Fruit fly (Drosophila melanogaster) whole organism, embryonic: ENCODE data around the gene Cpr76Bc.

ENCODE experiments used
- Antp ChIP-seq: fragments of 200-800 bp; sonication (Bioruptor generic); optimal IDR thresholded peaks from 3 replicates; lab custom pipeline; 2016; ENCODE audit warnings: missing biosample characterization, missing genetic modification characterization
- CG10147 ChIP-seq: fragments of 200-800 bp; sonication (Bioruptor generic); optimal IDR thresholded peaks from 2 replicates; lab custom pipeline; 2019; ENCODE audit warnings: missing biosample characterization, mild to moderate bottlenecking, missing genetic modification characterization, moderate library complexity
- CG10543 ChIP-seq: fragments of 200-800 bp; sonication (Bioruptor generic); optimal IDR thresholded peaks from 3 replicates; lab custom pipeline; 2017; ENCODE audit warnings: missing biosample characterization, mild to moderate bottlenecking, missing genetic modification characterization, moderate library complexity
- CG11085 ChIP-seq: fragments of 200-800 bp; sonication (Bioruptor generic); IDR thresholded peaks from 2 replicates; pipeline ENCODE4 v1.3.6; 2022; ENCODE audit warnings: missing biosample characterization, missing genetic modification characterization
- CG11093 ChIP-seq: fragments of 200-800 bp; sonication (Bioruptor generic); IDR thresholded peaks from 3 replicates; pipeline ENCODE4 v1.3.6; 2022; ENCODE audit warnings: missing biosample characterization, missing genetic modification characterization
- CG14014 ChIP-seq: fragments of 200-800 bp; sonication (Bioruptor generic); IDR thresholded peaks from 2 replicates; pipeline ENCODE4 v1.3.6; 2022; ENCODE audit warnings: missing biosample characterization, missing genetic modification characterization
- CG14441 ChIP-seq: fragments of 200-800 bp; sonication (Bioruptor generic); IDR thresholded peaks from 2 replicates; pipeline ENCODE4 v1.3.6; 2022; ENCODE audit warnings: missing biosample characterization, missing genetic modification characterization
- CG16813 ChIP-seq: fragments of 200-800 bp; sonication (Bioruptor generic); IDR thresholded peaks from 3 replicates; pipeline ENCODE4 v1.3.6; 2022; ENCODE audit warnings: missing biosample characterization, missing genetic modification characterization; ENCODE audit not compliant: partially characterized antibody
- CG16863 ChIP-seq: fragments of 200-800 bp; sonication (Bioruptor generic); optimal IDR thresholded peaks from 3 replicates; lab custom pipeline; 2016; ENCODE audit warnings: missing biosample characterization, missing genetic modification characterization
- CG17186 ChIP-seq: fragments of 200-800 bp; sonication (Bioruptor generic); optimal IDR thresholded peaks from 3 replicates; lab custom pipeline; 2017; ENCODE audit warnings: missing biosample characterization, missing genetic modification reagents, missing genetic modification characterization
- CG17359 ChIP-seq: fragments of 200-800 bp; sonication (Bioruptor generic); optimal IDR thresholded peaks from 3 replicates; lab custom pipeline; 2018; ENCODE audit warnings: missing biosample characterization, mild to moderate bottlenecking, missing genetic modification characterization, moderate library complexity
- CG18476 ChIP-seq: fragments of 200-800 bp; sonication (Bioruptor generic); optimal IDR thresholded peaks from 2 replicates; lab custom pipeline; 2016; ENCODE audit warnings: missing biosample characterization, mild to moderate bottlenecking, missing genetic modification characterization
- CG2116 ChIP-seq: fragments of 200-800 bp; sonication (Bioruptor generic); optimal IDR thresholded peaks from 3 replicates; lab custom pipeline; 2018; ENCODE audit warnings: missing biosample characterization, mild to moderate bottlenecking, missing genetic modification characterization
- CG2712 ChIP-seq: fragments of 200-800 bp; optimal IDR thresholded peaks from 3 replicates; lab custom pipeline; 2019; ENCODE audit warnings: missing biosample characterization, mild to moderate bottlenecking, missing genetic modification characterization, moderate library complexity
- CG30020 ChIP-seq: fragments of 200-800 bp; optimal IDR thresholded peaks from 2 replicates; lab custom pipeline; 2019; ENCODE audit warnings: missing biosample characterization, mild to moderate bottlenecking, missing genetic modification characterization, moderate library complexity
- CG3847 ChIP-seq: fragments of 200-800 bp; sonication (Bioruptor generic); IDR thresholded peaks from 2 replicates; pipeline ENCODE4 v1.3.6; 2022; ENCODE audit warnings: missing biosample characterization, missing genetic modification characterization
- CG4820 ChIP-seq: fragments of 200-800 bp; sonication (Bioruptor generic); optimal IDR thresholded peaks from 3 replicates; lab custom pipeline; 2016; ENCODE audit warnings: missing biosample characterization, missing genetic modification characterization
- CG6254 ChIP-seq: fragments of 200-800 bp; sonication (Bioruptor generic); optimal IDR thresholded peaks from 3 replicates; lab custom pipeline; 2017; ENCODE audit warnings: mild to moderate bottlenecking, missing biosample characterization, missing genetic modification reagents, missing genetic modification characterization
- CG7928 ChIP-seq: fragments of 200-800 bp; sonication (Bioruptor generic); optimal IDR thresholded peaks from 2 replicates; lab custom pipeline; 2017; ENCODE audit warnings: missing biosample characterization, mild to moderate bottlenecking, missing genetic modification characterization
- CG9727 ChIP-seq: fragments of 200-800 bp; sonication (Bioruptor generic); optimal IDR thresholded peaks from 3 replicates; lab custom pipeline; 2017; ENCODE audit warnings: missing biosample characterization, mild to moderate bottlenecking, missing genetic modification characterization
- CG9932 ChIP-seq: fragments of 200-800 bp; sonication (Bioruptor generic); IDR thresholded peaks from 2 replicates; pipeline ENCODE4 v1.3.6; 2022; ENCODE audit warnings: missing biosample characterization, missing genetic modification characterization
- D19A ChIP-seq: fragments of 200-800 bp; optimal IDR thresholded peaks from 3 replicates; lab custom pipeline; 2019; ENCODE audit warnings: missing biosample characterization, mild to moderate bottlenecking, missing genetic modification characterization, moderate library complexity
- Drgx ChIP-seq: fragments of 200-800 bp; sonication (Bioruptor generic); IDR thresholded peaks from 2 replicates; pipeline ENCODE4 v1.3.6; 2022; ENCODE audit warnings: missing biosample characterization, missing genetic modification characterization
- Elba2 ChIP-seq: fragments of 200-800 bp; sonication (Bioruptor generic); optimal IDR thresholded peaks from 3 replicates; lab custom pipeline; 2016; ENCODE audit warnings: missing biosample characterization, missing genetic modification characterization
- Ets65A ChIP-seq: fragments of 200-800 bp; sonication (Bioruptor generic); peaks from one replicate; lab custom pipeline; 2016; ENCODE audit warnings: missing biosample characterization, missing genetic modification characterization
- HLH3B ChIP-seq: fragments of 200-800 bp; sonication (Bioruptor generic); IDR thresholded peaks from 2 replicates; pipeline ENCODE4 v1.3.6; 2022; ENCODE audit warnings: missing biosample characterization, missing genetic modification characterization
- Hsf ChIP-seq: fragments of 200-800 bp; sonication (Bioruptor generic); optimal IDR thresholded peaks from 3 replicates; lab custom pipeline; 2016; ENCODE audit warnings: missing biosample characterization, missing genetic modification characterization
- MBD-R2 ChIP-seq: fragments of 200-800 bp; sonication (Bioruptor generic); IDR thresholded peaks from 2 replicates; pipeline ENCODE4 v1.3.6; 2022; ENCODE audit warnings: missing biosample characterization, missing genetic modification characterization
- Med ChIP-seq: fragments of 200-800 bp; sonication (Bioruptor generic); peaks from one replicate; lab custom pipeline; 2016; ENCODE audit warnings: missing biosample characterization, missing genetic modification characterization, mild to moderate bottlenecking, inconsistent platforms, moderate library complexity
- Pdp1 ChIP-seq, 2 experiments: fragments of 200-800 bp; sonication (Bioruptor generic); optimal IDR thresholded peaks; 3 replicates each; lab custom pipeline; 2016; ENCODE audit warnings: missing biosample characterization in 2 of 2, missing genetic modification characterization in 2 of 2, mild to moderate bottlenecking in 1 of 2, moderate library complexity in 1 of 2
- Ravus ChIP-seq: fragments of 200-800 bp; sonication (Bioruptor generic); IDR thresholded peaks from 2 replicates; pipeline ENCODE4 v1.3.6; 2022; ENCODE audit warnings: missing biosample characterization, missing genetic modification characterization
- aop ChIP-seq: fragments of 200-800 bp; sonication (Bioruptor generic); IDR thresholded peaks from 2 replicates; pipeline ENCODE4 v1.3.6; 2022; ENCODE audit warnings: missing biosample characterization, missing genetic modification characterization
- cato ChIP-seq: fragments of 200-800 bp; sonication (Bioruptor generic); optimal IDR thresholded peaks from 2 replicates; lab custom pipeline; 2016; ENCODE audit warnings: missing biosample characterization, missing genetic modification characterization, borderline replicate concordance
- cg ChIP-seq: fragments of 200-800 bp; sonication (Bioruptor generic); optimal IDR thresholded peaks from 3 replicates; lab custom pipeline; 2019; ENCODE audit warnings: missing biosample characterization, mild to moderate bottlenecking, missing genetic modification characterization, moderate library complexity
- corto ChIP-seq: fragments of 200-800 bp; sonication (Bioruptor generic); optimal IDR thresholded peaks from 2 replicates; lab custom pipeline; 2016; ENCODE audit warnings: missing biosample characterization, mild to moderate bottlenecking, missing genetic modification characterization, moderate library complexity
- crc ChIP-seq: fragments of 200-800 bp; sonication (Bioruptor generic); optimal IDR thresholded peaks from 2 replicates; lab custom pipeline; 2016; ENCODE audit warnings: missing biosample characterization, missing genetic modification characterization
- en ChIP-seq: fragments of 200-800 bp; sonication (Bioruptor generic); optimal IDR thresholded peaks from 2 replicates; lab custom pipeline; 2016; ENCODE audit warnings: missing biosample characterization, missing genetic modification characterization
- jing ChIP-seq: fragments of 200-800 bp; sonication (Bioruptor generic); optimal IDR thresholded peaks from 2 replicates; lab custom pipeline; 2018; ENCODE audit warnings: missing biosample characterization, mild to moderate bottlenecking, missing genetic modification characterization
- lbe ChIP-seq: fragments of 200-800 bp; sonication (Bioruptor generic); optimal IDR thresholded peaks from 2 replicates; lab custom pipeline; 2016; ENCODE audit warnings: missing biosample characterization, mild to moderate bottlenecking, missing genetic modification characterization
- lov ChIP-seq, 2 experiments: fragments of 200-800 bp in 1 of 2; fragments of >200 bp in 1 of 2; sonication (Bioruptor generic) in 1 of 2; IDR thresholded peaks in 1 of 2; optimal IDR thresholded peaks in 1 of 2; 2 replicates in 1 of 2; 3 replicates in 1 of 2; pipeline versions ENCODE4 v1.3.6 to Lab custom; 2017 to 2022; ENCODE audit warnings: missing biosample characterization in 1 of 2, missing genetic modification characterization in 1 of 2
- onecut ChIP-seq: fragments of 200-800 bp; sonication (Bioruptor generic); IDR thresholded peaks from 2 replicates; pipeline ENCODE4 v1.3.6; 2022; ENCODE audit warnings: missing biosample characterization, missing genetic modification characterization
- pan ChIP-seq, 4 experiments: fragments of >200 bp in 3 of 4; fragments of 200-800 bp in 1 of 4; sonication (Bioruptor generic) in 1 of 4; optimal IDR thresholded peaks in 3 of 4; IDR thresholded peaks in 1 of 4; 2 replicates each; pipeline versions ENCODE4 v1.3.6 to Lab custom; 2017 to 2022; ENCODE audit warnings: missing biosample characterization in 2 of 4, missing genetic modification characterization in 2 of 4, mixed read lengths in 1 of 4
- peb ChIP-seq: fragments of 200-800 bp; sonication (Bioruptor generic); IDR thresholded peaks from 2 replicates; pipeline ENCODE4 v1.3.6; 2022; ENCODE audit warnings: missing biosample characterization, missing genetic modification characterization
- pho ChIP-seq: fragments of 200-800 bp; sonication (Bioruptor generic); optimal IDR thresholded peaks from 2 replicates; lab custom pipeline; 2016; ENCODE audit warnings: missing biosample characterization, missing genetic modification characterization
- pros ChIP-seq: fragments of 200-800 bp; sonication (Bioruptor generic); optimal IDR thresholded peaks from 3 replicates; lab custom pipeline; 2019; ENCODE audit warnings: missing biosample characterization, mild to moderate bottlenecking, missing genetic modification characterization, moderate library complexity
- row ChIP-seq: fragments of 200-800 bp; sonication (Bioruptor generic); IDR thresholded peaks from 3 replicates; pipeline ENCODE4 v1.3.6; 2022; ENCODE audit warnings: missing biosample characterization, missing genetic modification characterization
- sens ChIP-seq: fragments of 200-800 bp; sonication (Bioruptor generic); peaks from one replicate; lab custom pipeline; 2016; ENCODE audit warnings: missing biosample characterization, missing genetic modification characterization
- sens-2 ChIP-seq: fragments of 200-800 bp; sonication (Bioruptor generic); IDR thresholded peaks from 2 replicates; pipeline ENCODE4 v1.3.6; 2022; ENCODE audit warnings: missing biosample characterization, missing genetic modification characterization
- seq ChIP-seq: fragments of 200-800 bp; sonication (Bioruptor generic); IDR thresholded peaks from 2 replicates; pipeline ENCODE4 v1.3.6; 2022; ENCODE audit warnings: missing biosample characterization, missing genetic modification characterization

The Cpr76Bc gene

DNA sequence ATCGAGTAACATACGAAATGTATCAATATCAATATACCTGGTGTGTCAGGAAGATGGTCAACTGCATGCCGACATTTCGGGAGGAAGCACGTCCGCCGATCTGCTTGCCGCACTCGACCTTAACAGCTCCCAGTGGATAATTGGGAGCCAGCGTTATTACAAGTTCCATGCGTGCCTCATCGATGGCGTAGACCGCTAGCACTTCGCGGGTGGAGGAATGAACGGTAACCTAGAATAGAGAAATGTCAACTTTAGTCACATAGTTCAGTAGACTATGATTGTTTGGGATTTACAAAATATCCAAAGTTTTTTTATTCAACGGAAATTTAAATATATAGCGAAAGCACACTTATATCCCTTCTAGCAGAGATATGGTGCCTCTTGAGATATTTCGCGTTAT lies 24.1 kb downstream of the Cpr76Bc start, which contains the start of the genes CG46435 and Rcd7:
CG46435 (plus strand) TSS at position 301 of the 400 bp plus-strand sequence.
Rcd7 (plus strand) TSS at position 301 of the 400 bp plus-strand sequence.
- TF ChIP-seq CG11093 (no peak), CG6254 (GFP tag; lab: Kevin White, UChicago) (no peak), CG9727 (no peak), CG16863 (GFP tag; lab: Kevin White, UChicago) (no peak), aop (GFP tag; lab: Robert Waterston, UW) (no peak), cg (GFP tag; lab: Kevin White, UChicago) (no peak), CG9932 (GFP tag; lab: Robert Waterston, UW) (no peak), peb (no peak), Ravus (no peak), lov (optimal IDR thresholded peaks at IDR 0.05; lab: Kevin White, UChicago) (no peak), lov (GFP tag; IDR thresholded peaks at IDR 0.05; lab: Robert Waterston, UW) (no peak), CG18476 (GFP tag; lab: Kevin White, UChicago) (no peak), Pdp1 (GFP tag; optimal IDR thresholded peaks at IDR 0.05; lab: Kevin White, UChicago) (no peak), CG2712 (no peak), row (GFP tag; lab: Robert Waterston, UW) (no peak), onecut (no peak), Drgx (GFP tag; lab: Robert Waterston, UW) (no peak), en (GFP tag; lab: Kevin White, UChicago) (no peak), CG11085 (GFP tag; lab: Robert Waterston, UW) (no peak), seq (GFP tag; lab: Robert Waterston, UW) (no peak)

- peak; percentile 51; the same call in 2 of the 3 replicates for TF ChIP-seq CG16813
- peak; percentile 40; the same call in 1 of the 2 replicates for TF ChIP-seq sens-2 (GFP tag; lab: Robert Waterston, UW)
- no peak for TF ChIP-seq Elba2
- TF ChIP-seq corto (GFP tag; lab: Kevin White, UChicago), result no peak
- peak; percentile 17 for TF ChIP-seq Hsf (GFP tag; lab: Kevin White, UChicago)
- peak; percentile 14 for TF ChIP-seq CG2116 (GFP tag; lab: Kevin White, UChicago)
- TF ChIP-seq CG17359 (tag; lab: Kevin White, UChicago), result no peak
- TF ChIP-seq cato (GFP tag; lab: Kevin White, UChicago), result no peak
- TF ChIP-seq pho (GFP tag; lab: Kevin White, UChicago), result peak; percentile 14
- peak; percentile 90 for TF ChIP-seq Ets65A (GFP tag; lab: Kevin White, UChicago)
- TF ChIP-seq CG7928 (GFP tag; lab: Kevin White, UChicago), result no peak
- TF ChIP-seq pros (GFP tag; lab: Kevin White, UChicago), result no peak
- TF ChIP-seq D19A (tag; lab: Kevin White, UChicago), result no peak
- TF ChIP-seq CG10147 (GFP tag; lab: Kevin White, UChicago), result no peak
- TF ChIP-seq sens, result peak; percentile 93
- TF ChIP-seq Antp (GFP tag; lab: Kevin White, UChicago), result peak; percentile 23
- peak; percentile 73 for TF ChIP-seq CG30020 (tag; lab: Kevin White, UChicago)
- peak; percentile 97 for TF ChIP-seq MBD-R2 (GFP tag; lab: Robert Waterston, UW)
- TF ChIP-seq CG17186 (GFP tag; lab: Kevin White, UChicago), result peak; percentile 79
- TF ChIP-seq CG14441 (GFP tag; lab: Robert Waterston, UW), result no peak
- no peak for TF ChIP-seq HLH3B (GFP tag; lab: Robert Waterston, UW)
- no peak for TF ChIP-seq Med (GFP tag; lab: Kevin White, UChicago)
- TF ChIP-seq CG14014 (GFP tag; lab: Robert Waterston, UW), result no peak
- TF ChIP-seq CG4820, result no peak
- TF ChIP-seq crc, result peak; percentile 21
- peak; percentile 86 for TF ChIP-seq CG3847 (GFP tag; lab: Robert Waterston, UW)
- no peak for TF ChIP-seq lbe (GFP tag; lab: Kevin White, UChicago)
- no peak for TF ChIP-seq pan (optimal IDR thresholded peaks at IDR 0.05; lab: Kevin White, UChicago)
- TF ChIP-seq pan (GFP tag; optimal IDR thresholded peaks at IDR 0.05 in 1 of 2, IDR thresholded peaks at IDR 0.05 in 1 of 2), result no peak
- TF ChIP-seq CG10543 (GFP tag; lab: Kevin White, UChicago), result no peak
- TF ChIP-seq jing (GFP tag; lab: Kevin White, UChicago), result no peak
These were observed 31.5 kb downstream of the Cpr76Bc start, which contains the start of the genes Ltn1 and CG9300 for dm6 chr3L:19552136-19552773. Ltn1 (minus strand) TSS chr3L:19552290. CG9300 (plus strand) TSS chr3L:19552420.
